Fruit fly (Drosophila melanogaster) whole organism, adult: ENCODE results near the gene CG12984.

Experiments used
- CG11617 ChIP-seq: fragments of 200-800 bp; sonication (Bioruptor generic); optimal IDR thresholded peaks from 2 replicates; lab custom pipeline; 2017; ENCODE audit warnings: mild to moderate bottlenecking, missing biosample characterization, missing genetic modification reagents, missing genetic modification characterization
- CG12768 ChIP-seq: fragments of 200-800 bp; sonication (Bioruptor generic); optimal IDR thresholded peaks from 2 replicates; lab custom pipeline; 2017; ENCODE audit warnings: missing biosample characterization, missing genetic modification characterization, mild to moderate bottlenecking, moderate library complexity, missing genetic modification reagents
- CG14711 ChIP-seq: fragments of 200-800 bp; sonication (Bioruptor generic); optimal IDR thresholded peaks from 2 replicates; lab custom pipeline; 2018; ENCODE audit warnings: missing biosample characterization, mild to moderate bottlenecking, missing genetic modification characterization, moderate library complexity
- CG1620 ChIP-seq: fragments of 200-800 bp; sonication (Bioruptor generic); optimal IDR thresholded peaks from 2 replicates; lab custom pipeline; 2016; ENCODE audit warnings: missing biosample characterization, missing genetic modification characterization
- CG33017 ChIP-seq: fragments of 200-800 bp; sonication (Bioruptor generic); optimal IDR thresholded peaks from 2 replicates; lab custom pipeline; 2018; ENCODE audit warnings: missing biosample characterization, mild to moderate bottlenecking, missing genetic modification characterization, moderate library complexity
- CG5204 ChIP-seq: fragments of 200-800 bp; sonication (Bioruptor generic); optimal IDR thresholded peaks from 2 replicates; lab custom pipeline; 2016; ENCODE audit warnings: missing biosample characterization, missing genetic modification characterization
- CG7045 ChIP-seq: fragments of 200-800 bp; sonication (Bioruptor generic); optimal IDR thresholded peaks from 2 replicates; lab custom pipeline; 2017; ENCODE audit warnings: missing biosample characterization, mild to moderate bottlenecking, missing genetic modification characterization
- CG7101 ChIP-seq: fragments of 200-800 bp; sonication (Bioruptor generic); optimal IDR thresholded peaks from 2 replicates; lab custom pipeline; 2018; ENCODE audit warnings: missing biosample characterization, mild to moderate bottlenecking, missing genetic modification characterization, moderate library complexity
- Clk ChIP-seq: fragments of 200-800 bp; sonication (Bioruptor generic); optimal IDR thresholded peaks from 2 replicates; lab custom pipeline; 2017; ENCODE audit warnings: missing biosample characterization, missing genetic modification characterization
- Crg-1 ChIP-seq: fragments of 200-800 bp; sonication (Bioruptor generic); optimal IDR thresholded peaks from 2 replicates; lab custom pipeline; 2016; ENCODE audit warnings: missing biosample characterization, missing genetic modification characterization
- Hr96 ChIP-seq: fragments of 200-800 bp; sonication (Bioruptor generic); optimal IDR thresholded peaks from 2 replicates; lab custom pipeline; 2016; ENCODE audit warnings: missing biosample characterization, missing genetic modification characterization
- Mnt ChIP-seq: fragments of 200-800 bp; sonication (Bioruptor generic); optimal IDR thresholded peaks from 2 replicates; lab custom pipeline; 2016; ENCODE audit warnings: missing biosample characterization, mild to moderate bottlenecking, missing genetic modification characterization
- bab1 ChIP-seq: fragments of 200-800 bp; sonication (Bioruptor generic); optimal IDR thresholded peaks from 3 replicates; lab custom pipeline; 2019; ENCODE audit warnings: missing biosample characterization, mild to moderate bottlenecking, missing genetic modification characterization, moderate library complexity
- cic ChIP-seq: fragments of 200-800 bp; sonication (Bioruptor generic); optimal IDR thresholded peaks from 2 replicates; lab custom pipeline; 2017; ENCODE audit warnings: missing biosample characterization, mild to moderate bottlenecking, missing genetic modification characterization, moderate library complexity
- cnc ChIP-seq, 2 experiments: fragments of >200 bp; optimal IDR thresholded peaks; 2 replicates each; lab custom pipeline; 2017
- kay ChIP-seq: fragments of 200-800 bp; sonication (Bioruptor generic); peaks from one replicate; lab custom pipeline; 2016; ENCODE audit warnings: missing biosample characterization, missing genetic modification characterization, borderline replicate concordance
- ovo ChIP-seq: fragments of 200-800 bp; sonication (Bioruptor generic); optimal IDR thresholded peaks from 2 replicates; lab custom pipeline; 2016; ENCODE audit warnings: missing biosample characterization, missing genetic modification characterization
- pad ChIP-seq: fragments of 200-800 bp; sonication (Bioruptor generic); optimal IDR thresholded peaks from 3 replicates; lab custom pipeline; 2017; ENCODE audit warnings: missing biosample characterization, missing genetic modification characterization, mild to moderate bottlenecking, moderate library complexity, missing genetic modification reagents
- tj ChIP-seq: fragments of 200-800 bp; sonication (Bioruptor generic); optimal IDR thresholded peaks from 3 replicates; lab custom pipeline; 2017; ENCODE audit warnings: missing biosample characterization, mild to moderate bottlenecking, missing genetic modification characterization, moderate library complexity
- toe ChIP-seq: fragments of 200-800 bp; sonication (Bioruptor generic); optimal IDR thresholded peaks from 2 replicates; lab custom pipeline; 2016; ENCODE audit warnings: missing biosample characterization, missing genetic modification characterization

The CG12984 gene

dm6 chr3L:20966662-20967061 lies 24.8 kb upstream of the CG12984 start, which contains the start of gene CG12983:
Gene CG12983 (minus strand): TSS chr3L:20966762.
- TF ChIP-seq Clk (GFP tag; lab: Kevin White, UChicago) (no peak), CG1620 (GFP tag; lab: Kevin White, UChicago) (no peak), pad (GFP tag; lab: Kevin White, UChicago) (no peak), kay (GFP tag; lab: Kevin White, UChicago) (no peak), Crg-1 (GFP tag; lab: Kevin White, UChicago) (no peak), Hr96 (GFP tag; lab: Kevin White, UChicago) (no peak), CG11617 (GFP tag; lab: Kevin White, UChicago) (no peak), CG14711 (tag; lab: Kevin White, UChicago) (no peak), CG33017 (tag; lab: Kevin White, UChicago) (no peak), Mnt (GFP tag; lab: Kevin White, UChicago) (no peak), cnc (optimal IDR thresholded peaks at IDR 0.05; lab: Kevin White, UChicago) (no peak), toe (GFP tag; lab: Kevin White, UChicago) (no peak)

- TF ChIP-seq CG14711 (tag; lab: Kevin White, UChicago) (no peak), CG12768 (GFP tag; lab: Kevin White, UChicago) (no peak)
Observed at dm6 chr3L:20970563-20970962, 20.9 kb upstream of the CG12984 start, which contains the start of gene CG33287. Gene CG33287 (minus strand): TSS chr3L:20970663.

dm6 chr3L:20974600-20974999 lies 16.9 kb upstream of the CG12984 start, which contains the start of gene CG33286:
Gene CG33286 (minus strand): TSS chr3L:20974700.
- TF ChIP-seq Hr96 (GFP tag; lab: Kevin White, UChicago) (no peak), CG5204 (GFP tag; lab: Kevin White, UChicago) (no peak)

dm6 chr3L:20976383-20976782 lies 15.1 kb upstream of the CG12984 start:
- no peak for TF ChIP-seq CG11617 (GFP tag; lab: Kevin White, UChicago)
- no peak for TF ChIP-seq CG1620 (GFP tag; lab: Kevin White, UChicago)
- TF ChIP-seq cnc (optimal IDR thresholded peaks at IDR 0.05; lab: Kevin White, UChicago): no peak
- no peak for TF ChIP-seq Clk (GFP tag; lab: Kevin White, UChicago)
- no peak for TF ChIP-seq tj (GFP tag; lab: Kevin White, UChicago)
- no peak for TF ChIP-seq CG5204 (GFP tag; lab: Kevin White, UChicago)
- no peak for TF ChIP-seq CG7101 (tag; lab: Kevin White, UChicago)
- TF ChIP-seq kay (GFP tag; lab: Kevin White, UChicago): no peak
- no peak for TF ChIP-seq bab1 (GFP tag; lab: Kevin White, UChicago)
- no peak for TF ChIP-seq cic
- TF ChIP-seq pad (GFP tag; lab: Kevin White, UChicago): no peak
- TF ChIP-seq Mnt (GFP tag; lab: Kevin White, UChicago): no peak

- no peak for TF ChIP-seq Clk (GFP tag; lab: Kevin White, UChicago)
- TF ChIP-seq CG7101 (tag; lab: Kevin White, UChicago): no peak
- no peak for TF ChIP-seq ovo (GFP tag; lab: Kevin White, UChicago)
- no peak for TF ChIP-seq bab1 (GFP tag; lab: Kevin White, UChicago)
- TF ChIP-seq tj (GFP tag; lab: Kevin White, UChicago): no peak
- TF ChIP-seq toe (GFP tag; lab: Kevin White, UChicago): no peak
- TF ChIP-seq Crg-1 (GFP tag; lab: Kevin White, UChicago): no peak
- TF ChIP-seq CG11617 (GFP tag; lab: Kevin White, UChicago): no peak
- no peak for TF ChIP-seq CG5204 (GFP tag; lab: Kevin White, UChicago)
- TF ChIP-seq CG1620 (GFP tag; lab: Kevin White, UChicago): no peak
- TF ChIP-seq CG12768 (GFP tag; lab: Kevin White, UChicago): no peak
- no peak for TF ChIP-seq Mnt (GFP tag; lab: Kevin White, UChicago)
- TF ChIP-seq cic: no peak
- no peak for TF ChIP-seq cnc (optimal IDR thresholded peaks at IDR 0.05; lab: Kevin White, UChicago)
- TF ChIP-seq Hr96 (GFP tag; lab: Kevin White, UChicago): no peak
- no peak for TF ChIP-seq CG7045 (GFP tag; lab: Kevin White, UChicago)
- no peak for TF ChIP-seq CG14711 (tag; lab: Kevin White, UChicago)
- no peak for TF ChIP-seq CG33017 (tag; lab: Kevin White, UChicago)
Observed at dm6 chr3L:20976967-20977720, 14.3 kb upstream of the CG12984 start.

dm6 chr3L:20980499-20980898 lies 11.0 kb upstream of the CG12984 start:
- TF ChIP-seq CG14711 (tag; lab: Kevin White, UChicago) (no peak), toe (GFP tag; lab: Kevin White, UChicago) (no peak), CG7101 (tag; lab: Kevin White, UChicago) (no peak), tj (GFP tag; lab: Kevin White, UChicago) (no peak), CG11617 (GFP tag; lab: Kevin White, UChicago) (no peak), ovo (GFP tag; lab: Kevin White, UChicago) (no peak), pad (GFP tag; lab: Kevin White, UChicago) (no peak), Hr96 (GFP tag; lab: Kevin White, UChicago) (no peak), Clk (GFP tag; lab: Kevin White, UChicago) (no peak), CG1620 (GFP tag; lab: Kevin White, UChicago) (no peak), CG12768 (GFP tag; lab: Kevin White, UChicago) (no peak), bab1 (GFP tag; lab: Kevin White, UChicago) (no peak), CG5204 (GFP tag; lab: Kevin White, UChicago) (no peak), kay (GFP tag; lab: Kevin White, UChicago) (no peak), Crg-1 (GFP tag; lab: Kevin White, UChicago) (no peak), cnc (optimal IDR thresholded peaks at IDR 0.05; lab: Kevin White, UChicago) (no peak), cic (no peak)
